Worm (Caenorhabditis elegans) whole organism, L3 larva: ENCODE data around the gene F11A5.18.

Experiments
- aly-2 ChIP-seq: fragments of 150-350 bp; optimal IDR thresholded peaks from 2 replicates; lab custom pipeline; 2014; ENCODE audit warnings: missing biosample characterization, missing genetic modification characterization
- ama-1 ChIP-seq: fragments of 150-350 bp; optimal IDR thresholded peaks from 2 replicates; lab custom pipeline; 2018
- ceh-16 ChIP-seq: sonication (generic microtip); optimal IDR thresholded peaks from 2 replicates; lab custom pipeline; 2017; ENCODE audit warnings: missing biosample characterization, missing genetic modification characterization
- ceh-28 ChIP-seq: fragments of 150-350 bp; optimal IDR thresholded peaks from 2 replicates; lab custom pipeline; 2014; ENCODE audit warnings: missing biosample characterization, missing genetic modification reagents, missing genetic modification characterization
- ceh-82 ChIP-seq: fragments of 150-350 bp; optimal IDR thresholded peaks from 2 replicates; lab custom pipeline; 2014; ENCODE audit warnings: missing biosample characterization, missing genetic modification characterization
- ceh-9 ChIP-seq: sonication (generic microtip); optimal IDR thresholded peaks from 2 replicates; lab custom pipeline; 2018; ENCODE audit warnings: missing biosample characterization, missing genetic modification characterization
- daf-12 ChIP-seq: fragments of 150-350 bp; optimal IDR thresholded peaks from 2 replicates; lab custom pipeline; 2014; ENCODE audit warnings: missing biosample characterization, missing genetic modification reagents, missing genetic modification characterization
- egl-27 ChIP-seq: sonication (generic microtip); optimal IDR thresholded peaks from 4 replicates; lab custom pipeline; 2017; ENCODE audit warnings: missing biosample characterization, missing genetic modification reagents, missing genetic modification characterization
- elt-1 ChIP-seq: fragments of 150-350 bp; optimal IDR thresholded peaks from 2 replicates; lab custom pipeline; 2014; ENCODE audit warnings: missing biosample characterization, missing genetic modification characterization
- elt-2 ChIP-seq: sonication (generic microtip); optimal IDR thresholded peaks from 2 replicates; lab custom pipeline; 2016; ENCODE audit warnings: missing genetic modification reagents, mild to moderate bottlenecking, missing genetic modification characterization, missing compliant biosample characterization
- eor-1 ChIP-seq, 2 experiments: fragments of 150-350 bp; optimal IDR thresholded peaks; 2 replicates each; lab custom pipeline; 2014 to 2018; ENCODE audit warnings: missing biosample characterization in 2 of 2, missing genetic modification characterization in 2 of 2
- fkh-10 ChIP-seq: sonication (generic microtip); optimal IDR thresholded peaks from 2 replicates; lab custom pipeline; 2017; ENCODE audit warnings: missing biosample characterization, missing genetic modification reagents, missing genetic modification characterization
- fkh-2 ChIP-seq: fragments of 150-350 bp; optimal IDR thresholded peaks from 2 replicates; lab custom pipeline; 2014; ENCODE audit warnings: missing biosample characterization, missing genetic modification reagents, missing genetic modification characterization
- fos-1 ChIP-seq: fragments of 150-350 bp; optimal IDR thresholded peaks from 2 replicates; lab custom pipeline; 2014; ENCODE audit warnings: missing biosample characterization, missing genetic modification characterization
- jun-1 ChIP-seq: fragments of 150-350 bp; optimal IDR thresholded peaks from 2 replicates; lab custom pipeline; 2014; ENCODE audit warnings: missing biosample characterization, missing genetic modification reagents, missing genetic modification characterization
- lin-39 ChIP-seq: fragments of 150-350 bp; optimal IDR thresholded peaks from 2 replicates; lab custom pipeline; 2018; ENCODE audit warnings: missing biosample characterization, missing genetic modification reagents, missing genetic modification characterization
- lsy-12 ChIP-seq: sonication (generic microtip); optimal IDR thresholded peaks from 2 replicates; lab custom pipeline; 2016; ENCODE audit warnings: mild to moderate bottlenecking, missing genetic modification characterization, missing compliant biosample characterization
- mml-1 ChIP-seq: fragments of 150-350 bp; sonication (generic microtip); optimal IDR thresholded peaks from 3 replicates; lab custom pipeline; 2014; ENCODE audit warnings: missing biosample characterization, missing genetic modification characterization
- nfya-1 ChIP-seq: sonication (generic microtip); optimal IDR thresholded peaks from 2 replicates; lab custom pipeline; 2017; ENCODE audit warnings: missing genetic modification characterization, mild to moderate bottlenecking, missing compliant biosample characterization, antibody characterized with exemption, moderate library complexity; ENCODE audit not compliant: insufficient read depth
- nhr-11 ChIP-seq: fragments of 150-350 bp; optimal IDR thresholded peaks from 2 replicates; lab custom pipeline; 2014; ENCODE audit warnings: missing biosample characterization, missing genetic modification characterization
- nhr-12 ChIP-seq: fragments of 150-350 bp; optimal IDR thresholded peaks from 2 replicates; lab custom pipeline; 2014; ENCODE audit warnings: missing biosample characterization, missing genetic modification characterization
- nhr-23 ChIP-seq: fragments of 150-350 bp; optimal IDR thresholded peaks from 2 replicates; lab custom pipeline; 2014; ENCODE audit warnings: missing biosample characterization, missing genetic modification reagents, missing genetic modification characterization
- nhr-237 ChIP-seq: fragments of 150-350 bp; optimal IDR thresholded peaks from 2 replicates; lab custom pipeline; 2014; ENCODE audit warnings: missing biosample characterization, missing genetic modification characterization
- nhr-28 ChIP-seq: fragments of 150-350 bp; optimal IDR thresholded peaks from 2 replicates; lab custom pipeline; 2014; ENCODE audit warnings: missing biosample characterization, missing genetic modification characterization
- nhr-43 ChIP-seq: sonication (generic microtip); optimal IDR thresholded peaks from 2 replicates; lab custom pipeline; 2016; ENCODE audit warnings: mild to moderate bottlenecking, missing genetic modification characterization, missing compliant biosample characterization; ENCODE audit not compliant: poor library complexity, severe bottlenecking
- nhr-67 ChIP-seq: fragments of 150-350 bp; optimal IDR thresholded peaks from 2 replicates; lab custom pipeline; 2014; ENCODE audit warnings: missing biosample characterization, missing genetic modification characterization
- pha-4 ChIP-seq: fragments of 150-350 bp; optimal IDR thresholded peaks from 2 replicates; lab custom pipeline; 2014; ENCODE audit warnings: missing biosample characterization, missing genetic modification reagents, missing genetic modification characterization
- pqm-1 ChIP-seq: fragments of 150-350 bp; optimal IDR thresholded peaks from 2 replicates; lab custom pipeline; 2017; ENCODE audit warnings: missing biosample characterization, missing genetic modification characterization, inconsistent platforms
- tbx-2 ChIP-seq: sonication (generic microtip); optimal IDR thresholded peaks from 2 replicates; lab custom pipeline; 2016; ENCODE audit warnings: mild to moderate bottlenecking, missing genetic modification characterization, missing compliant biosample characterization
- unc-39 ChIP-seq: sonication (generic microtip); optimal IDR thresholded peaks from 4 replicates; lab custom pipeline; 2017; ENCODE audit warnings: missing biosample characterization, missing genetic modification characterization
- zag-1 ChIP-seq: fragments of 150-350 bp; optimal IDR thresholded peaks from 2 replicates; lab custom pipeline; 2014; ENCODE audit warnings: missing biosample characterization, missing genetic modification characterization
- ztf-11 ChIP-seq: fragments of 150-350 bp; optimal IDR thresholded peaks from 2 replicates; lab custom pipeline; 2014; ENCODE audit warnings: missing biosample characterization, missing genetic modification characterization

The F11A5.18 gene

ce11 chrV:16160087-16160486 is 42.6 kb upstream of the F11A5.18 start:
- TF ChIP-seq pqm-1 (tag; lab: Kevin White, UChicago) (peak; percentile 16), elt-2 (tag; lab: Kevin White, UChicago) (peak; percentile 42), pha-4 (tag; lab: Kevin White, UChicago) (peak; percentile 71), egl-27 (tag; lab: Kevin White, UChicago) (no peak), elt-1 (tag; lab: Kevin White, UChicago) (no peak)
- TF ChIP-seq, all 47 proteins: peak for 3

- TF ChIP-seq fkh-2 (no peak), daf-12 (tag; lab: Kevin White, UChicago) (no peak), jun-1 (tag; lab: Kevin White, UChicago) (no peak), eor-1 (tag; optimal IDR thresholded peaks at IDR 0.05; lab: Kevin White, UChicago) (no peak), egl-27 (tag; lab: Kevin White, UChicago) (no peak), nhr-67 (tag; lab: Kevin White, UChicago) (no peak), nhr-28 (no peak), ztf-11 (tag; lab: Kevin White, UChicago) (no peak), lin-39 (no peak), nhr-11 (tag; lab: Kevin White, UChicago) (no peak), fkh-10 (GFP tag; lab: Kevin White, UChicago) (no peak), nfya-1 (no peak), fos-1 (tag; lab: Kevin White, UChicago) (no peak), nhr-237 (no peak), mml-1 (tag; lab: Kevin White, UChicago) (no peak), ceh-16 (no peak), ceh-28 (tag; lab: Kevin White, UChicago) (no peak), pqm-1 (tag; lab: Kevin White, UChicago) (no peak), zag-1 (tag; lab: Kevin White, UChicago) (no peak), ceh-9 (tag; lab: Kevin White, UChicago) (no peak)
- TF ChIP-seq, all 47 proteins: peak for 0
Measured at ce11 chrV:16162124-16162735, 40.5 kb upstream of the F11A5.18 start, which contains the start of the genes str-109 and F10A3.11. Gene str-109, minus strand, starts transcription at chrV:16162224. Gene F10A3.11, plus strand, starts transcription at chrV:16162685.

- TF ChIP-seq lsy-12 (no peak), fkh-2 (no peak), unc-39 (tag; lab: Kevin White, UChicago) (no peak), jun-1 (tag; lab: Kevin White, UChicago) (no peak), tbx-2 (tag; lab: Kevin White, UChicago) (no peak), aly-2 (tag; lab: Kevin White, UChicago) (no peak), nhr-23 (tag; lab: Kevin White, UChicago) (no peak), nhr-67 (tag; lab: Kevin White, UChicago) (no peak), elt-1 (tag; lab: Kevin White, UChicago) (no peak), elt-2 (tag; lab: Kevin White, UChicago) (no peak), nhr-43 (tag; lab: Kevin White, UChicago) (no peak), egl-27 (tag; lab: Kevin White, UChicago) (no peak), ceh-82 (no peak), ama-1 (lab: Kevin White, UChicago) (no peak), mml-1 (tag; lab: Kevin White, UChicago) (no peak), pqm-1 (tag; lab: Kevin White, UChicago) (no peak), ztf-11 (tag; lab: Kevin White, UChicago) (no peak), ceh-28 (tag; lab: Kevin White, UChicago) (no peak)
Measured at ce11 chrV:16163719-16164118, 39.0 kb upstream of the F11A5.18 start, which contains the start of gene F10A3.12. Gene F10A3.12, plus strand, starts transcription at chrV:16164019.

ce11 chrV:16165936-16166335 is 36.8 kb upstream of the F11A5.18 start, which contains the start of gene str-108:
Gene str-108, plus strand, starts transcription at chrV:16166236.
- TF ChIP-seq nhr-12 (no peak), lin-39 (no peak)

- TF ChIP-seq ceh-16: no peak
Measured at ce11 chrV:16169026-16169425, 33.7 kb upstream of the F11A5.18 start, which contains the start of gene str-111. Gene str-111, minus strand, starts transcription at chrV:16169126.
